Fruit fly (Drosophila melanogaster) whole organism, embryonic: ENCODE results near the gene CG32026.

Experiments
- Atf-2 ChIP-seq: fragments of 200-800 bp; sonication (Bioruptor generic); optimal IDR thresholded peaks from 2 replicates; lab custom pipeline; 2016; ENCODE audit warnings: missing biosample characterization, missing genetic modification characterization
- Awh ChIP-seq: fragments of 200-800 bp; sonication (Bioruptor generic); IDR thresholded peaks from 2 replicates; pipeline ENCODE4, ENCODE4 v1.3.6; 2022; ENCODE audit warnings: missing biosample characterization, missing genetic modification characterization
- BEAF-32 ChIP-seq: fragments of 200-800 bp; sonication (Bioruptor generic); optimal IDR thresholded peaks from 3 replicates; lab custom pipeline; 2017; ENCODE audit warnings: missing biosample characterization, missing genetic modification characterization, mild to moderate bottlenecking, moderate library complexity, missing genetic modification reagents
- Blimp-1 ChIP-seq: fragments of 200-800 bp; sonication (Bioruptor generic); optimal IDR thresholded peaks from 3 replicates; lab custom pipeline; 2018; ENCODE audit warnings: missing biosample characterization, missing genetic modification characterization, mild to moderate bottlenecking, moderate library complexity, missing genetic modification reagents
- CG10274 ChIP-seq: fragments of 200-800 bp; sonication (Bioruptor generic); optimal IDR thresholded peaks from 3 replicates; lab custom pipeline; 2017; ENCODE audit warnings: missing biosample characterization, mild to moderate bottlenecking, missing genetic modification characterization
- CG11560 ChIP-seq: fragments of 200-800 bp; sonication (Bioruptor generic); IDR thresholded peaks from 3 replicates; pipeline ENCODE4 v1.3.6; 2022; ENCODE audit warnings: missing biosample characterization, missing genetic modification characterization
- CG12942 ChIP-seq: fragments of 200-800 bp; sonication (Bioruptor generic); optimal IDR thresholded peaks from 3 replicates; lab custom pipeline; 2016; ENCODE audit warnings: missing biosample characterization, missing genetic modification characterization
- CG14860 ChIP-seq: fragments of 200-800 bp; sonication (Bioruptor generic); IDR thresholded peaks from 3 replicates; pipeline ENCODE4 v1.3.6; 2022; ENCODE audit warnings: missing biosample characterization, missing genetic modification characterization; ENCODE audit not compliant: partially characterized antibody
- CG18476 ChIP-seq: fragments of 200-800 bp; sonication (Bioruptor generic); optimal IDR thresholded peaks from 2 replicates; lab custom pipeline; 2016; ENCODE audit warnings: missing biosample characterization, mild to moderate bottlenecking, missing genetic modification characterization
- CG2116 ChIP-seq: fragments of 200-800 bp; sonication (Bioruptor generic); optimal IDR thresholded peaks from 3 replicates; lab custom pipeline; 2018; ENCODE audit warnings: missing biosample characterization, mild to moderate bottlenecking, missing genetic modification characterization
- CG2199 ChIP-seq: fragments of 200-800 bp; sonication (Bioruptor generic); IDR thresholded peaks from 3 replicates; pipeline ENCODE4 v1.3.6; 2022; ENCODE audit warnings: missing biosample characterization, missing genetic modification characterization
- CG3281 ChIP-seq: fragments of 200-800 bp; sonication (Bioruptor generic); optimal IDR thresholded peaks from 3 replicates; lab custom pipeline; 2017; ENCODE audit warnings: missing biosample characterization, mild to moderate bottlenecking, missing genetic modification characterization
- CG43689 ChIP-seq: fragments of 200-800 bp; sonication (Bioruptor generic); IDR thresholded peaks from 2 replicates; pipeline ENCODE4 v1.3.6; 2022; ENCODE audit warnings: missing biosample characterization, missing genetic modification characterization
- CG6254 ChIP-seq: fragments of 200-800 bp; sonication (Bioruptor generic); optimal IDR thresholded peaks from 3 replicates; lab custom pipeline; 2017; ENCODE audit warnings: mild to moderate bottlenecking, missing biosample characterization, missing genetic modification reagents, missing genetic modification characterization
- CG6683 ChIP-seq: fragments of 200-800 bp; sonication (Bioruptor generic); optimal IDR thresholded peaks from 2 replicates; lab custom pipeline; 2017; ENCODE audit warnings: missing biosample characterization, mild to moderate bottlenecking, missing genetic modification characterization, missing genetic modification reagents
- CG6689 ChIP-seq: fragments of 200-800 bp; sonication (Bioruptor generic); IDR thresholded peaks from 2 replicates; pipeline ENCODE4 v1.3.6; 2022; ENCODE audit warnings: missing biosample characterization, missing genetic modification characterization
- CG7372 ChIP-seq: fragments of 200-800 bp; sonication (Bioruptor generic); IDR thresholded peaks from 2 replicates; pipeline ENCODE4 v1.3.6; 2022; ENCODE audit warnings: missing biosample characterization, missing genetic modification characterization
- CG7839 ChIP-seq: fragments of 200-800 bp; sonication (Bioruptor generic); optimal IDR thresholded peaks from 3 replicates; lab custom pipeline; 2018; ENCODE audit warnings: missing biosample characterization, mild to moderate bottlenecking, missing genetic modification characterization, moderate library complexity
- CG9932 ChIP-seq: fragments of 200-800 bp; sonication (Bioruptor generic); IDR thresholded peaks from 2 replicates; pipeline ENCODE4 v1.3.6; 2022; ENCODE audit warnings: missing biosample characterization, missing genetic modification characterization
- Fer1 ChIP-seq: fragments of 200-800 bp; sonication (Bioruptor generic); optimal IDR thresholded peaks from 2 replicates; lab custom pipeline; 2017; ENCODE audit warnings: missing biosample characterization, mild to moderate bottlenecking, missing genetic modification characterization
- Gsc ChIP-seq: fragments of 200-800 bp; sonication (Bioruptor generic); IDR thresholded peaks from 2 replicates; pipeline ENCODE4 v1.3.6; 2022; ENCODE audit warnings: missing biosample characterization, missing genetic modification characterization
- HmgD ChIP-seq: fragments of 200-800 bp; sonication (Bioruptor generic); optimal IDR thresholded peaks from 3 replicates; lab custom pipeline; 2016; ENCODE audit warnings: missing biosample characterization, missing genetic modification characterization
- MTF-1 ChIP-seq: fragments of 200-800 bp; sonication (Bioruptor generic); optimal IDR thresholded peaks from 2 replicates; lab custom pipeline; 2018; ENCODE audit warnings: missing biosample characterization, mild to moderate bottlenecking, missing genetic modification characterization, borderline replicate concordance
- Max ChIP-seq: fragments of 200-800 bp; sonication (Bioruptor generic); optimal IDR thresholded peaks from 2 replicates; lab custom pipeline; 2016; ENCODE audit warnings: missing biosample characterization, mild to moderate bottlenecking, missing genetic modification characterization
- Mes4 ChIP-seq: fragments of 200-800 bp; sonication (Bioruptor generic); optimal IDR thresholded peaks from 2 replicates; lab custom pipeline; 2016; ENCODE audit warnings: missing biosample characterization, missing genetic modification characterization
- Mrtf ChIP-seq: fragments of 200-800 bp; sonication (Bioruptor generic); IDR thresholded peaks from 3 replicates; pipeline ENCODE4 v1.3.6; 2022; ENCODE audit warnings: missing biosample characterization, missing genetic modification characterization
- Sry-δ ChIP-seq: fragments of 200-800 bp; sonication (Bioruptor generic); optimal IDR thresholded peaks from 2 replicates; lab custom pipeline; 2016; ENCODE audit warnings: missing biosample characterization, missing genetic modification characterization
- al ChIP-seq: fragments of 200-800 bp; sonication (Bioruptor generic); IDR thresholded peaks from 2 replicates; pipeline ENCODE4 v1.3.6; 2022; ENCODE audit warnings: missing biosample characterization, missing genetic modification characterization
- amos ChIP-seq: fragments of 200-800 bp; sonication (Bioruptor generic); IDR thresholded peaks from 2 replicates; pipeline ENCODE4 v1.3.6; 2022; ENCODE audit warnings: missing biosample characterization, missing genetic modification characterization; ENCODE audit not compliant: partially characterized antibody
- ash1 ChIP-seq: fragments of 200-800 bp; sonication (Bioruptor generic); optimal IDR thresholded peaks from 2 replicates; lab custom pipeline; 2018; ENCODE audit warnings: missing biosample characterization, mild to moderate bottlenecking, missing genetic modification characterization
- bigmax ChIP-seq: fragments of 200-800 bp; sonication (Bioruptor generic); optimal IDR thresholded peaks from 2 replicates; lab custom pipeline; 2018; ENCODE audit warnings: missing biosample characterization, mild to moderate bottlenecking, missing genetic modification characterization
- bsh ChIP-seq, 2 experiments: fragments of 200-800 bp; sonication (Bioruptor generic); optimal IDR thresholded peaks; 2 replicates each; lab custom pipeline; 2017 to 2018; ENCODE audit warnings: mild to moderate bottlenecking in 2 of 2, missing biosample characterization in 2 of 2, missing genetic modification characterization in 2 of 2, moderate library complexity in 1 of 2
- btn ChIP-seq: fragments of 200-800 bp; sonication (Bioruptor generic); optimal IDR thresholded peaks from 2 replicates; lab custom pipeline; 2016; ENCODE audit warnings: missing biosample characterization, missing genetic modification characterization
- cad ChIP-seq: fragments of >200 bp; optimal IDR thresholded peaks from 2 replicates; lab custom pipeline; 2017; ENCODE audit warnings: missing biosample characterization, missing genetic modification characterization
- ci ChIP-seq: fragments of 200-800 bp; sonication (Bioruptor generic); IDR thresholded peaks from 3 replicates; pipeline ENCODE4 v1.3.6; 2022; ENCODE audit warnings: missing biosample characterization, missing genetic modification characterization
- crol ChIP-seq: fragments of 200-800 bp; sonication (Bioruptor generic); IDR thresholded peaks from 2 replicates; pipeline ENCODE4 v1.3.6; 2022; ENCODE audit warnings: missing biosample characterization, missing genetic modification characterization
- cwo ChIP-seq: fragments of 200-800 bp; sonication (Bioruptor generic); optimal IDR thresholded peaks from 3 replicates; lab custom pipeline; 2017; ENCODE audit warnings: missing biosample characterization, missing genetic modification characterization, mild to moderate bottlenecking, moderate library complexity, missing genetic modification reagents
- dan ChIP-seq: fragments of 200-800 bp; sonication (Bioruptor generic); IDR thresholded peaks from 2 replicates; pipeline ENCODE4 v1.3.6; 2022; ENCODE audit warnings: missing biosample characterization, missing genetic modification characterization
- emc ChIP-seq: fragments of 200-800 bp; sonication (Bioruptor generic); optimal IDR thresholded peaks from 2 replicates; lab custom pipeline; 2016; ENCODE audit warnings: missing biosample characterization, missing genetic modification characterization
- ems ChIP-seq: fragments of 200-800 bp; sonication (Bioruptor generic); optimal IDR thresholded peaks from 3 replicates; lab custom pipeline; 2016; ENCODE audit warnings: missing biosample characterization, missing genetic modification characterization
- lbe ChIP-seq: fragments of 200-800 bp; sonication (Bioruptor generic); optimal IDR thresholded peaks from 2 replicates; lab custom pipeline; 2016; ENCODE audit warnings: missing biosample characterization, mild to moderate bottlenecking, missing genetic modification characterization
- lola ChIP-seq, 3 experiments: fragments of >200 bp in 2 of 3; fragments of 200-800 bp in 1 of 3; sonication (Bioruptor generic) in 1 of 3; optimal IDR thresholded peaks; 2 replicates each; lab custom pipeline; 2017 to 2019; ENCODE audit warnings: missing biosample characterization in 3 of 3, missing genetic modification characterization in 3 of 3, mild to moderate bottlenecking in 1 of 3, moderate library complexity in 1 of 3
- pb ChIP-seq: fragments of 200-800 bp; sonication (Bioruptor generic); optimal IDR thresholded peaks from 3 replicates; lab custom pipeline; 2016; ENCODE audit warnings: missing biosample characterization, missing genetic modification characterization
- peb ChIP-seq: fragments of 200-800 bp; sonication (Bioruptor generic); IDR thresholded peaks from 2 replicates; pipeline ENCODE4 v1.3.6; 2022; ENCODE audit warnings: missing biosample characterization, missing genetic modification characterization
- schlank ChIP-seq: fragments of 200-800 bp; sonication (Bioruptor generic); optimal IDR thresholded peaks from 2 replicates; lab custom pipeline; 2018; ENCODE audit warnings: missing biosample characterization, mild to moderate bottlenecking, missing genetic modification characterization
- sim ChIP-seq: fragments of 200-800 bp; sonication (Bioruptor generic); IDR thresholded peaks from 2 replicates; pipeline ENCODE4 v1.3.6; 2022; ENCODE audit warnings: missing biosample characterization, missing genetic modification characterization
- slp2 ChIP-seq: fragments of 200-800 bp; sonication (Bioruptor generic); optimal IDR thresholded peaks from 2 replicates; lab custom pipeline; 2016; ENCODE audit warnings: missing biosample characterization, missing genetic modification characterization
- tap ChIP-seq: fragments of 200-800 bp; optimal IDR thresholded peaks from 3 replicates; lab custom pipeline; 2019; ENCODE audit warnings: missing biosample characterization, mild to moderate bottlenecking, missing genetic modification characterization, moderate library complexity
- tgo ChIP-seq: fragments of 200-800 bp; sonication (Bioruptor generic); IDR thresholded peaks from 3 replicates; pipeline ENCODE4 v1.3.6; 2022; ENCODE audit warnings: missing biosample characterization, missing genetic modification characterization
- trem ChIP-seq: fragments of 200-800 bp; optimal IDR thresholded peaks from 3 replicates; lab custom pipeline; 2019; ENCODE audit warnings: missing biosample characterization, mild to moderate bottlenecking, missing genetic modification characterization, moderate library complexity
- zen2 ChIP-seq: fragments of 200-800 bp; sonication (Bioruptor generic); IDR thresholded peaks from 3 replicates; pipeline ENCODE4 v1.3.6; 2022; ENCODE audit warnings: missing biosample characterization, missing genetic modification characterization; ENCODE audit not compliant: partially characterized antibody

CG32026 gene

dm6 chr3L:8852907-8853306, 16.6 kb downstream of the CG32026 start (continued):
- TF ChIP-seq ash1 (GFP tag; lab: Kevin White, UChicago) (no peak), CG9932 (GFP tag; lab: Robert Waterston, UW) (peak; percentile 49), lola (GFP tag; optimal IDR thresholded peaks at IDR 0.05; lab: Kevin White, UChicago) (no peak), amos (GFP tag; lab: Robert Waterston, UW) (no peak), CG18476 (GFP tag; lab: Kevin White, UChicago) (no peak), Mrtf (GFP tag; lab: Robert Waterston, UW) (no peak), Gsc (GFP tag; lab: Robert Waterston, UW) (no peak), CG11560 (tag; lab: Robert Waterston, UW) (no peak), CG3281 (GFP tag; lab: Kevin White, UChicago) (peak; percentile 17), sim (GFP tag; lab: Robert Waterston, UW) (0 out of 2 replicates have a peak, but pooled peaks have one; percentile 10), Mes4 (GFP tag; lab: Kevin White, UChicago) (no peak), ems (GFP tag; lab: Kevin White, UChicago) (no peak), bigmax (GFP tag; lab: Kevin White, UChicago) (no peak), CG7839 (tag; lab: Kevin White, UChicago) (peak; percentile 44), trem (no peak), CG2116 (GFP tag; lab: Kevin White, UChicago) (no peak), cad (GFP tag; lab: Kevin White, UChicago) (no peak), Blimp-1 (GFP tag; lab: Kevin White, UChicago) (no peak), tgo (GFP tag; lab: Robert Waterston, UW) (peak; percentile 43; the same call in 2 of the 3 replicates), slp2 (no peak), Fer1 (no peak), Awh (peak; percentile 17; the same call in 1 of the 2 replicates), btn (GFP tag; lab: Kevin White, UChicago) (no peak), lbe (GFP tag; lab: Kevin White, UChicago) (no peak), CG43689 (GFP tag; lab: Robert Waterston, UW) (no peak), Max (GFP tag; lab: Kevin White, UChicago) (no peak), CG14860 (GFP tag; lab: Robert Waterston, UW) (no peak), CG6254 (GFP tag; lab: Kevin White, UChicago) (no peak), HmgD (no peak), cwo (GFP tag; lab: Kevin White, UChicago) (peak; percentile 31), Sry-δ (GFP tag; lab: Kevin White, UChicago) (no peak), CG12942 (GFP tag; lab: Kevin White, UChicago) (peak; percentile 11), BEAF-32 (GFP tag; lab: Kevin White, UChicago) (no peak), Atf-2 (no peak), emc (GFP tag; lab: Kevin White, UChicago) (no peak), crol (GFP tag; lab: Robert Waterston, UW) (peak; percentile 30; the same call in 1 of the 2 replicates), CG2199 (GFP tag; lab: Robert Waterston, UW) (0 out of 3 replicates have a peak, but pooled peaks have one; percentile 9), bsh (GFP tag; optimal IDR thresholded peaks at IDR 0.05; lab: Kevin White, UChicago) (peak in 1 of 2 experiments; percentile 2), dan (GFP tag; lab: Robert Waterston, UW) (0 out of 2 replicates have a peak, but pooled peaks have one; percentile 17), peb (GFP tag; lab: Robert Waterston, UW) (no peak), CG6683 (GFP tag; lab: Kevin White, UChicago) (no peak), CG10274 (GFP tag; lab: Kevin White, UChicago) (no peak), tap (tag; lab: Kevin White, UChicago) (no peak), ci (GFP tag; lab: Robert Waterston, UW) (peak; percentile 64; the same call in 1 of the 3 replicates), zen2 (no peak), schlank (no peak), al (GFP tag; lab: Robert Waterston, UW) (no peak), pb (GFP tag; lab: Kevin White, UChicago) (peak; percentile 1), MTF-1 (GFP tag; lab: Kevin White, UChicago) (no peak), CG6689 (GFP tag; lab: Robert Waterston, UW) (peak; percentile 29; the same call in 1 of the 2 replicates), CG7372 (GFP tag; lab: Robert Waterston, UW) (no peak)
